Fruit fly (Drosophila melanogaster) whole organism, embryonic: ENCODE results near the gene vsg.

Experiments used
- Adf1 ChIP-seq: fragments of 200-800 bp; sonication (Bioruptor generic); IDR thresholded peaks from 2 replicates; pipeline ENCODE4 v1.3.6; 2022; ENCODE audit warnings: missing biosample characterization, missing genetic modification characterization
- Atf6 ChIP-seq: fragments of 200-800 bp; sonication (Bioruptor generic); IDR thresholded peaks from 2 replicates; pipeline ENCODE4 v1.3.6; 2022; ENCODE audit warnings: missing biosample characterization, missing genetic modification characterization
- CG10147 ChIP-seq: fragments of 200-800 bp; sonication (Bioruptor generic); optimal IDR thresholded peaks from 2 replicates; lab custom pipeline; 2019; ENCODE audit warnings: missing biosample characterization, mild to moderate bottlenecking, missing genetic modification characterization, moderate library complexity
- CG10321 ChIP-seq: fragments of 200-800 bp; sonication (Bioruptor generic); IDR thresholded peaks from 2 replicates; pipeline ENCODE4 v1.3.6; 2022; ENCODE audit warnings: missing biosample characterization, missing genetic modification characterization
- CG10366 ChIP-seq: fragments of 200-800 bp; sonication (Bioruptor generic); IDR thresholded peaks from 2 replicates; pipeline ENCODE4 v1.3.6; 2022; ENCODE audit warnings: missing biosample characterization, missing genetic modification characterization
- CG10431 ChIP-seq: fragments of 200-800 bp; sonication (Bioruptor generic); optimal IDR thresholded peaks from 3 replicates; lab custom pipeline; 2018; ENCODE audit warnings: missing biosample characterization, mild to moderate bottlenecking, missing genetic modification characterization
- CG12744 ChIP-seq: fragments of 200-800 bp; sonication (Bioruptor generic); optimal IDR thresholded peaks from 2 replicates; lab custom pipeline; 2016; ENCODE audit warnings: missing biosample characterization, missing genetic modification characterization
- CG14441 ChIP-seq: fragments of 200-800 bp; sonication (Bioruptor generic); IDR thresholded peaks from 2 replicates; pipeline ENCODE4 v1.3.6; 2022; ENCODE audit warnings: missing biosample characterization, missing genetic modification characterization
- CG14710 ChIP-seq: fragments of 200-800 bp; sonication (Bioruptor generic); optimal IDR thresholded peaks from 3 replicates; lab custom pipeline; 2019; ENCODE audit warnings: missing biosample characterization, mild to moderate bottlenecking, missing genetic modification characterization, moderate library complexity
- CG15073 ChIP-seq: fragments of 200-800 bp; sonication (Bioruptor generic); optimal IDR thresholded peaks from 2 replicates; lab custom pipeline; 2016; ENCODE audit warnings: missing biosample characterization, missing genetic modification characterization
- CG15696 ChIP-seq: fragments of 200-800 bp; sonication (Bioruptor generic); optimal IDR thresholded peaks from 2 replicates; lab custom pipeline; 2019; ENCODE audit warnings: missing biosample characterization, mild to moderate bottlenecking, missing genetic modification characterization, moderate library complexity
- CG16863 ChIP-seq: fragments of 200-800 bp; sonication (Bioruptor generic); optimal IDR thresholded peaks from 3 replicates; lab custom pipeline; 2016; ENCODE audit warnings: missing biosample characterization, missing genetic modification characterization
- CG17829 ChIP-seq: fragments of 200-800 bp; optimal IDR thresholded peaks from 2 replicates; lab custom pipeline; 2019; ENCODE audit warnings: missing biosample characterization, mild to moderate bottlenecking, missing genetic modification characterization, moderate library complexity
- CG1792 ChIP-seq: fragments of 200-800 bp; sonication (Bioruptor generic); optimal IDR thresholded peaks from 2 replicates; lab custom pipeline; 2016; ENCODE audit warnings: missing biosample characterization, missing genetic modification characterization
- CG30403 ChIP-seq: fragments of 200-800 bp; sonication (Bioruptor generic); optimal IDR thresholded peaks from 3 replicates; lab custom pipeline; 2016; ENCODE audit warnings: missing biosample characterization, missing genetic modification characterization
- CG32532 ChIP-seq: fragments of 200-800 bp; sonication (Bioruptor generic); IDR thresholded peaks from 2 replicates; pipeline ENCODE4 v1.3.6; 2022; ENCODE audit warnings: missing biosample characterization, missing genetic modification characterization
- CG32772 ChIP-seq: fragments of 200-800 bp; sonication (Bioruptor generic); IDR thresholded peaks from 2 replicates; pipeline ENCODE4 v1.3.6; 2022; ENCODE audit warnings: missing biosample characterization, missing genetic modification characterization
- CG4854 ChIP-seq: fragments of 200-800 bp; sonication (Bioruptor generic); optimal IDR thresholded peaks from 2 replicates; lab custom pipeline; 2016; ENCODE audit warnings: missing biosample characterization, missing genetic modification characterization, inconsistent platforms
- CG7745 ChIP-seq: fragments of 200-800 bp; sonication (Bioruptor generic); optimal IDR thresholded peaks from 2 replicates; lab custom pipeline; 2018; ENCODE audit warnings: missing biosample characterization, mild to moderate bottlenecking, missing genetic modification characterization, moderate library complexity
- CG9797 ChIP-seq: fragments of 200-800 bp; sonication (Bioruptor generic); optimal IDR thresholded peaks from 3 replicates; lab custom pipeline; 2018; ENCODE audit warnings: missing biosample characterization, mild to moderate bottlenecking, missing genetic modification characterization
- Dbx ChIP-seq: fragments of 200-800 bp; sonication (Bioruptor generic); IDR thresholded peaks from 3 replicates; pipeline ENCODE4 v1.3.6; 2022; ENCODE audit warnings: missing biosample characterization, missing genetic modification characterization
- Dek ChIP-seq: fragments of 200-800 bp; sonication (Bioruptor generic); optimal IDR thresholded peaks from 3 replicates; lab custom pipeline; 2019; ENCODE audit warnings: missing biosample characterization, mild to moderate bottlenecking, missing genetic modification characterization, moderate library complexity
- Drgx ChIP-seq: fragments of 200-800 bp; sonication (Bioruptor generic); IDR thresholded peaks from 2 replicates; pipeline ENCODE4 v1.3.6; 2022; ENCODE audit warnings: missing biosample characterization, missing genetic modification characterization
- E2f1 ChIP-seq: fragments of 200-800 bp; sonication (Bioruptor generic); IDR thresholded peaks from 2 replicates; pipeline ENCODE4 v1.3.6; 2022; ENCODE audit warnings: missing biosample characterization, missing genetic modification characterization
- HmgZ ChIP-seq: fragments of 200-800 bp; sonication (Bioruptor generic); optimal IDR thresholded peaks from 2 replicates; lab custom pipeline; 2018; ENCODE audit warnings: missing biosample characterization, mild to moderate bottlenecking, missing genetic modification characterization
- Hr78 ChIP-seq, 2 experiments: fragments of 200-800 bp in 1 of 2; fragments of >200 bp in 1 of 2; sonication (Bioruptor generic) in 1 of 2; optimal IDR thresholded peaks; 2 replicates each; lab custom pipeline; 2017 to 2019; ENCODE audit warnings: missing biosample characterization in 2 of 2, missing genetic modification characterization in 2 of 2, mild to moderate bottlenecking in 1 of 2, moderate library complexity in 1 of 2
- Hsf ChIP-seq: fragments of 200-800 bp; sonication (Bioruptor generic); optimal IDR thresholded peaks from 3 replicates; lab custom pipeline; 2016; ENCODE audit warnings: missing biosample characterization, missing genetic modification characterization
- Lim3 ChIP-seq: fragments of 200-800 bp; sonication (Bioruptor generic); IDR thresholded peaks from 2 replicates; pipeline ENCODE4 v1.3.6; 2022; ENCODE audit warnings: missing biosample characterization, missing genetic modification characterization
- Myb ChIP-seq: fragments of 200-800 bp; sonication (Bioruptor generic); optimal IDR thresholded peaks from 2 replicates; lab custom pipeline; 2016; ENCODE audit warnings: missing biosample characterization, missing genetic modification characterization
- Opbp ChIP-seq: fragments of 200-800 bp; sonication (Bioruptor generic); IDR thresholded peaks from 3 replicates; pipeline ENCODE4 v1.3.6; 2022; ENCODE audit warnings: missing biosample characterization, missing genetic modification characterization; ENCODE audit not compliant: partially characterized antibody
- Rx ChIP-seq: fragments of 200-800 bp; sonication (Bioruptor generic); IDR thresholded peaks from 2 replicates; pipeline ENCODE4 v1.3.6; 2022; ENCODE audit warnings: missing biosample characterization, missing genetic modification characterization
- Sin3A ChIP-seq: fragments of >200 bp; optimal IDR thresholded peaks from 2 replicates; lab custom pipeline; 2018
- Sry-δ ChIP-seq: fragments of 200-800 bp; sonication (Bioruptor generic); optimal IDR thresholded peaks from 2 replicates; lab custom pipeline; 2016; ENCODE audit warnings: missing biosample characterization, missing genetic modification characterization
- btn ChIP-seq: fragments of 200-800 bp; sonication (Bioruptor generic); optimal IDR thresholded peaks from 2 replicates; lab custom pipeline; 2016; ENCODE audit warnings: missing biosample characterization, missing genetic modification characterization
- cas ChIP-seq: fragments of 200-800 bp; sonication (Bioruptor generic); IDR thresholded peaks from 2 replicates; pipeline ENCODE4 v1.3.6; 2022; ENCODE audit warnings: missing biosample characterization, missing genetic modification characterization
- crol ChIP-seq: fragments of 200-800 bp; sonication (Bioruptor generic); IDR thresholded peaks from 2 replicates; pipeline ENCODE4 v1.3.6; 2022; ENCODE audit warnings: missing biosample characterization, missing genetic modification characterization
- dm ChIP-seq: fragments of 200-800 bp; sonication (Bioruptor generic); optimal IDR thresholded peaks from 3 replicates; lab custom pipeline; 2016; ENCODE audit warnings: missing biosample characterization, missing genetic modification characterization
- ems ChIP-seq: fragments of 200-800 bp; sonication (Bioruptor generic); optimal IDR thresholded peaks from 3 replicates; lab custom pipeline; 2016; ENCODE audit warnings: missing biosample characterization, missing genetic modification characterization
- exex ChIP-seq: fragments of 200-800 bp; sonication (Bioruptor generic); optimal IDR thresholded peaks from 4 replicates; lab custom pipeline; 2018; ENCODE audit warnings: missing biosample characterization, mild to moderate bottlenecking, missing genetic modification characterization, moderate library complexity
- fd96Cb ChIP-seq: fragments of 200-800 bp; sonication (Bioruptor generic); optimal IDR thresholded peaks from 2 replicates; lab custom pipeline; 2018; ENCODE audit warnings: missing biosample characterization, mild to moderate bottlenecking, missing genetic modification characterization, moderate library complexity
- fu2 ChIP-seq: fragments of 200-800 bp; sonication (Bioruptor generic); optimal IDR thresholded peaks from 2 replicates; lab custom pipeline; 2016; ENCODE audit warnings: missing biosample characterization, missing genetic modification characterization
- gem ChIP-seq: fragments of 200-800 bp; sonication (Bioruptor generic); optimal IDR thresholded peaks from 2 replicates; lab custom pipeline; 2019; ENCODE audit warnings: missing biosample characterization, mild to moderate bottlenecking, missing genetic modification characterization, moderate library complexity
- ind ChIP-seq: fragments of 200-800 bp; sonication (Bioruptor generic); optimal IDR thresholded peaks from 3 replicates; lab custom pipeline; 2016; ENCODE audit warnings: missing biosample characterization, missing genetic modification characterization
- inv ChIP-seq: fragments of 200-800 bp; sonication (Bioruptor generic); IDR thresholded peaks from 2 replicates; pipeline ENCODE4 v1.3.6; 2022; ENCODE audit warnings: missing biosample characterization, missing genetic modification characterization; ENCODE audit not compliant: partially characterized antibody
- lov ChIP-seq, 2 experiments: fragments of 200-800 bp in 1 of 2; fragments of >200 bp in 1 of 2; sonication (Bioruptor generic) in 1 of 2; IDR thresholded peaks in 1 of 2; optimal IDR thresholded peaks in 1 of 2; 2 replicates in 1 of 2; 3 replicates in 1 of 2; pipeline versions ENCODE4 v1.3.6 to Lab custom; 2017 to 2022; ENCODE audit warnings: missing biosample characterization in 1 of 2, missing genetic modification characterization in 1 of 2
- maf-S ChIP-seq: fragments of 200-800 bp; sonication (Bioruptor generic); optimal IDR thresholded peaks from 2 replicates; lab custom pipeline; 2016; ENCODE audit warnings: missing biosample characterization, missing genetic modification characterization
- prd ChIP-seq, 3 experiments: fragments of >200 bp in 2 of 3; fragments of 200-800 bp in 1 of 3; sonication (Bioruptor generic) in 1 of 3; optimal IDR thresholded peaks in 2 of 3; IDR thresholded peaks in 1 of 3; 2 replicates in 2 of 3; 3 replicates in 1 of 3; pipeline versions ENCODE4 v1.3.6 to Lab custom; 2017 to 2022; ENCODE audit warnings: missing biosample characterization in 1 of 3, missing genetic modification characterization in 1 of 3
- sc ChIP-seq, 3 experiments: fragments of >200 bp in 2 of 3; fragments of 200-800 bp in 1 of 3; sonication (Bioruptor generic) in 1 of 3; optimal IDR thresholded peaks; 2 replicates in 2 of 3; 3 replicates in 1 of 3; lab custom pipeline; 2017; ENCODE audit warnings: mild to moderate bottlenecking in 1 of 3, missing biosample characterization in 1 of 3, missing genetic modification characterization in 1 of 3, missing genetic modification reagents in 1 of 3
- vfl ChIP-seq: fragments of 200-800 bp; sonication (Bioruptor generic); optimal IDR thresholded peaks from 2 replicates; lab custom pipeline; 2016; ENCODE audit warnings: missing biosample characterization, missing genetic modification characterization
- wdn ChIP-seq: fragments of 200-800 bp; sonication (Bioruptor generic); IDR thresholded peaks from 2 replicates; pipeline ENCODE4 v1.3.6; 2022; ENCODE audit warnings: missing biosample characterization, missing genetic modification characterization

The vsg gene

dm6 chr3L:9723108-9723507 is 9.0 kb downstream of the vsg start, which contains the start of the genes nbs and defl (continued):
- TF ChIP-seq Lim3 (GFP tag; lab: Robert Waterston, UW) (no peak), CG15696 (tag; lab: Kevin White, UChicago) (peak; percentile 66), CG10147 (GFP tag; lab: Kevin White, UChicago) (peak; percentile 53), CG14441 (GFP tag; lab: Robert Waterston, UW) (peak; percentile 86), vfl (GFP tag; lab: Kevin White, UChicago) (peak; percentile 19), Sin3A (peak; percentile 50), Myb (GFP tag; lab: Kevin White, UChicago) (peak; percentile 48), Dek (peak; percentile 31), fd96Cb (tag; lab: Kevin White, UChicago) (peak; percentile 47), HmgZ (peak; percentile 58), Sry-δ (peak; percentile 50), prd (optimal IDR thresholded peaks at IDR 0.05; lab: Kevin White, UChicago) (no peak), prd (GFP tag; IDR thresholded peaks at IDR 0.05; lab: Robert Waterston, UW) (peak; percentile 84), CG30403 (GFP tag; lab: Kevin White, UChicago) (peak; percentile 78), CG1792 (GFP tag; lab: Kevin White, UChicago) (peak; percentile 7), gem (tag; lab: Kevin White, UChicago) (no peak), Dbx (GFP tag; lab: Robert Waterston, UW) (peak; percentile 72), cas (GFP tag; lab: Robert Waterston, UW) (0 out of 2 replicates have a peak, but pooled peaks have one; percentile 36), CG10321 (GFP tag; lab: Robert Waterston, UW) (no peak), maf-S (peak; percentile 32), Adf1 (GFP tag; lab: Robert Waterston, UW) (no peak), btn (GFP tag; lab: Kevin White, UChicago) (no peak), CG17829 (tag; lab: Kevin White, UChicago) (peak; percentile 73), Atf6 (GFP tag; lab: Robert Waterston, UW) (peak; percentile 71), lov (optimal IDR thresholded peaks at IDR 0.05; lab: Kevin White, UChicago) (no peak), lov (GFP tag; IDR thresholded peaks at IDR 0.05; lab: Robert Waterston, UW) (0 out of 3 replicates have a peak, but pooled peaks have one; percentile 20), CG15073 (no peak), inv (GFP tag; lab: Robert Waterston, UW) (peak; percentile 40; the same call in 1 of the 2 replicates), Opbp (peak; percentile 42; the same call in 1 of the 3 replicates), Hsf (GFP tag; lab: Kevin White, UChicago) (peak; percentile 74), CG16863 (GFP tag; lab: Kevin White, UChicago) (peak; percentile 49), CG7745 (tag; lab: Kevin White, UChicago) (no peak), CG10366 (GFP tag; lab: Robert Waterston, UW) (peak; percentile 67), crol (GFP tag; lab: Robert Waterston, UW) (no peak), sc (optimal IDR thresholded peaks at IDR 0.05; lab: Kevin White, UChicago) (no peak), sc (GFP tag; optimal IDR thresholded peaks at IDR 0.05; lab: Kevin White, UChicago) (peak; percentile 8), CG9797 (GFP tag; lab: Kevin White, UChicago) (peak; percentile 57), E2f1 (GFP tag; lab: Robert Waterston, UW) (peak; percentile 72), ind (peak; percentile 75), CG14710 (tag; lab: Kevin White, UChicago) (peak; percentile 73), Hr78 (GFP tag; optimal IDR thresholded peaks at IDR 0.05; lab: Kevin White, UChicago) (no peak), CG4854 (GFP tag; lab: Kevin White, UChicago) (peak; percentile 48), fu2 (GFP tag; lab: Kevin White, UChicago) (peak; percentile 71), Rx (GFP tag; lab: Robert Waterston, UW) (peak; percentile 56; the same call in 1 of the 2 replicates), CG10431 (GFP tag; lab: Kevin White, UChicago) (no peak), wdn (GFP tag; lab: Robert Waterston, UW) (0 out of 2 replicates have a peak, but pooled peaks have one; percentile 15), CG32532 (GFP tag; lab: Robert Waterston, UW) (peak; percentile 83), exex (tag; lab: Kevin White, UChicago) (peak; percentile 36), CG12744 (GFP tag; lab: Kevin White, UChicago) (peak; percentile 34), dm (GFP tag; lab: Kevin White, UChicago) (peak; percentile 19), CG32772 (GFP tag; lab: Robert Waterston, UW) (peak; percentile 69), Drgx (GFP tag; lab: Robert Waterston, UW) (peak; percentile 50; the same call in 1 of the 2 replicates), ems (GFP tag; lab: Kevin White, UChicago) (peak; percentile 75)
